Fruit fly (Drosophila melanogaster): ENCODE data around the gene CG46339.

Gene CG46339

dm6 chr3R:26923830-26924333 lies 8.3 kb downstream of the CG46339 start (continued):
- no peak for TF ChIP-seq pho (GFP tag; optimal IDR thresholded peaks at IDR 0.05)
- no peak for TF ChIP-seq ato (GFP tag; IDR thresholded peaks at IDR 0.05; ENCODE audit: partially characterized antibody)
- TF ChIP-seq bsh (GFP tag; optimal IDR thresholded peaks at IDR 0.05): peak in 1 of 2 experiments; percentile 27
- peak; percentile 40 for TF ChIP-seq gcm (GFP tag; optimal IDR thresholded peaks at IDR 0.05)
- no peak for TF ChIP-seq slou (GFP tag; optimal IDR thresholded peaks at IDR 0.05)
- no peak for TF ChIP-seq CG7928 (GFP tag; optimal IDR thresholded peaks at IDR 0.05)
- peak; percentile 30 for TF ChIP-seq CG17385 (GFP tag; optimal IDR thresholded peaks at IDR 0.05)
- no peak for TF ChIP-seq CG42726 (GFP tag; IDR thresholded peaks at IDR 0.05; ENCODE audit: partially characterized antibody)
- TF ChIP-seq onecut (GFP tag; IDR thresholded peaks at IDR 0.05): 0 out of 2 replicates have a peak, but pooled peaks have one; percentile 33
- TF ChIP-seq CG8290 (GFP tag; optimal IDR thresholded peaks at IDR 0.05): no peak
- TF ChIP-seq CG8290 (tag; optimal IDR thresholded peaks at IDR 0.05): no peak
- no peak for TF ChIP-seq Bteb2 (GFP tag; optimal IDR thresholded peaks at IDR 0.05)
- no peak for TF ChIP-seq Hmx (GFP tag; optimal IDR thresholded peaks at IDR 0.05)
- no peak for TF ChIP-seq chm (GFP tag; IDR thresholded peaks at IDR 0.05)
- no peak for TF ChIP-seq CG17612 (GFP tag; IDR thresholded peaks at IDR 0.05)
- TF ChIP-seq amos (GFP tag; IDR thresholded peaks at IDR 0.05; ENCODE audit: partially characterized antibody): no peak
- TF ChIP-seq CG14667 (GFP tag; IDR thresholded peaks at IDR 0.05): no peak
- no peak for TF ChIP-seq CG4707 (GFP tag; optimal IDR thresholded peaks at IDR 0.05)
- TF ChIP-seq crp (GFP tag; optimal IDR thresholded peaks at IDR 0.05): no peak
- TF ChIP-seq jing (GFP tag; optimal IDR thresholded peaks at IDR 0.05): no peak
- TF ChIP-seq Asciz (GFP tag; optimal IDR thresholded peaks at IDR 0.05): peak; percentile 75
- no peak for TF ChIP-seq aop (GFP tag; IDR thresholded peaks at IDR 0.05)
- no peak for TF ChIP-seq vfl (GFP tag; optimal IDR thresholded peaks at IDR 0.05)
- no peak for TF ChIP-seq CG2116 (GFP tag; optimal IDR thresholded peaks at IDR 0.05)
- peak; percentile 70 for TF ChIP-seq Blimp-1 (GFP tag; optimal IDR thresholded peaks at IDR 0.05)
- TF ChIP-seq Adf1 (GFP tag; IDR thresholded peaks at IDR 0.05): no peak
- no peak for TF ChIP-seq CG43689 (GFP tag; IDR thresholded peaks at IDR 0.05)
- TF ChIP-seq CG3726 (GFP tag; IDR thresholded peaks at IDR 0.05): no peak
- peak; percentile 43 for TF ChIP-seq CG10654 (GFP tag; optimal IDR thresholded peaks at IDR 0.05)
- TF ChIP-seq CG12104 (GFP tag; optimal IDR thresholded peaks at IDR 0.05): peak; percentile 37
- TF ChIP-seq CG15696 (tag; optimal IDR thresholded peaks at IDR 0.05): peak; percentile 33
- TF ChIP-seq lmd (GFP tag; IDR thresholded peaks at IDR 0.05): peak; percentile 44; the same call in 1 of the 2 replicates
- no peak for TF ChIP-seq inv (GFP tag; IDR thresholded peaks at IDR 0.05; ENCODE audit: partially characterized antibody)
- TF ChIP-seq Doc3 (GFP tag; IDR thresholded peaks at IDR 0.05; ENCODE audit: partially characterized antibody): no peak
- TF ChIP-seq sqz (GFP tag; optimal IDR thresholded peaks at IDR 0.05): peak; percentile 62
- TF ChIP-seq al (GFP tag; IDR thresholded peaks at IDR 0.05): peak; percentile 30; the same call in 1 of the 2 replicates
- TF ChIP-seq CG14860 (GFP tag; IDR thresholded peaks at IDR 0.05; ENCODE audit: partially characterized antibody): no peak
- no peak for TF ChIP-seq unc-4 (GFP tag; IDR thresholded peaks at IDR 0.05; ENCODE audit: partially characterized antibody)
- TF ChIP-seq BEAF-32 (GFP tag; optimal IDR thresholded peaks at IDR 0.05): no peak
- TF ChIP-seq CG4404 (GFP tag; IDR thresholded peaks at IDR 0.05): no peak
- no peak for TF ChIP-seq CG18011 (GFP tag; optimal IDR thresholded peaks at IDR 0.05)
- TF ChIP-seq chinmo (GFP tag; IDR thresholded peaks at IDR 0.05; ENCODE audit: partially characterized antibody): 0 out of 4 replicates have a peak, but pooled peaks have one; percentile 60
- no peak for TF ChIP-seq CG31365 (tag; optimal IDR thresholded peaks at IDR 0.05)
- TF ChIP-seq Atf3 (GFP tag; optimal IDR thresholded peaks at IDR 0.05): no peak
- TF ChIP-seq CG7987 (GFP tag; optimal IDR thresholded peaks at IDR 0.05): peak; percentile 58
- TF ChIP-seq bab2 (GFP tag; optimal IDR thresholded peaks at IDR 0.05): peak; percentile 60
- TF ChIP-seq CG3281 (GFP tag; optimal IDR thresholded peaks at IDR 0.05): peak; percentile 59
- peak; percentile 60 for TF ChIP-seq fd96Cb (tag; optimal IDR thresholded peaks at IDR 0.05)
- TF ChIP-seq ac (GFP tag; optimal IDR thresholded peaks at IDR 0.05): no peak
- TF ChIP-seq C15 (GFP tag; IDR thresholded peaks at IDR 0.05): 0 out of 3 replicates have a peak, but pooled peaks have one; percentile 54
